Fruit fly (Drosophila melanogaster): Measurements from ENCODE around the gene CG9286.

dm6 chr3R:13800430-13800848, 19.7 kb downstream of the CG9286 start:
- TF ChIP-seq toe (GFP tag; optimal IDR thresholded peaks at IDR 0.05) (peak; percentile 75), CG1620 (GFP tag; optimal IDR thresholded peaks at IDR 0.05) (no peak)
